Worm (Caenorhabditis elegans) whole organism, L4 larva: Measurements from ENCODE around the gene H03G16.7.
A peak's percentile ranks its signal among the peaks of the same experiment; 100 is the strongest.

Experiments used
- F26F4.8 ChIP-seq: fragments of 200-800 bp; sonication (Bioruptor generic); conservative IDR thresholded peaks from 2 replicates; pipeline ENCODE4 v1.3.6; 2022; ENCODE audit warnings: missing genetic modification characterization, missing compliant biosample characterization
- F37D6.2 ChIP-seq: sonication (generic microtip); optimal IDR thresholded peaks from 2 replicates; lab custom pipeline; 2016; ENCODE audit warnings: mild to moderate bottlenecking, missing genetic modification characterization, missing compliant biosample characterization
- F44E2.7 ChIP-seq: fragments of 200-800 bp; sonication (Bioruptor generic); IDR thresholded peaks from 2 replicates; pipeline ENCODE4 v2.1.2; 2022; ENCODE audit warnings: missing genetic modification characterization, missing compliant biosample characterization
- F49E8.2 ChIP-seq: sonication (generic microtip); optimal IDR thresholded peaks from 2 replicates; lab custom pipeline; 2016; ENCODE audit warnings: missing compliant biosample characterization, mild to moderate bottlenecking, missing genetic modification characterization, borderline replicate concordance
- T20F7.1 ChIP-seq: fragments of 200-800 bp; sonication (Bioruptor generic); optimal IDR thresholded peaks from 2 replicates; lab custom pipeline; 2018; ENCODE audit warnings: mild to moderate bottlenecking, missing genetic modification characterization, missing compliant biosample characterization
- T26A8.4 ChIP-seq: fragments of 200-800 bp; sonication (Bioruptor generic); IDR thresholded peaks from 2 replicates; pipeline ENCODE4 v1.3.6; 2022; ENCODE audit warnings: missing genetic modification characterization, missing compliant biosample characterization
- Y105C5A.15 ChIP-seq: fragments of 200-800 bp; sonication (Bioruptor generic); IDR thresholded peaks from 2 replicates; pipeline ENCODE4 v1.3.6; 2022; ENCODE audit warnings: missing genetic modification characterization, missing compliant biosample characterization
- Y75B8A.6 ChIP-seq: fragments of 200-800 bp; sonication (Bioruptor generic); IDR thresholded peaks from 2 replicates; pipeline ENCODE4 v1.3.6; 2022; ENCODE audit warnings: missing genetic modification reagents, missing genetic modification characterization, missing compliant biosample characterization
- ZK337.2 ChIP-seq: fragments of 200-800 bp; sonication (Bioruptor generic); IDR thresholded peaks from 2 replicates; pipeline ENCODE4 v1.3.6; 2022; ENCODE audit warnings: missing genetic modification reagents, missing genetic modification characterization, missing compliant biosample characterization
- aha-1 ChIP-seq: fragments of 150-350 bp; peaks from one replicate; lab custom pipeline; 2014; ENCODE audit warnings: missing biosample characterization, missing genetic modification characterization
- ama-1 ChIP-seq: fragments of 150-350 bp; optimal IDR thresholded peaks from 2 replicates; lab custom pipeline; 2014; ENCODE audit warnings: inconsistent platforms, mixed read lengths
- arid-1 ChIP-seq: fragments of 200-800 bp; sonication (Bioruptor generic); conservative IDR thresholded peaks from 2 replicates; pipeline ENCODE4 v1.3.6; 2022; ENCODE audit warnings: missing genetic modification reagents, missing genetic modification characterization, missing compliant biosample characterization
- attf-4 ChIP-seq: sonication (generic microtip); optimal IDR thresholded peaks from 3 replicates; lab custom pipeline; 2017; ENCODE audit warnings: missing biosample characterization, missing genetic modification characterization
- ceh-20 ChIP-seq: fragments of 200-800 bp; sonication (Bioruptor generic); IDR thresholded peaks from 2 replicates; pipeline ENCODE4 v1.3.6; 2022; ENCODE audit warnings: missing genetic modification reagents, missing genetic modification characterization, missing compliant biosample characterization
- ceh-28 ChIP-seq: fragments of 150-350 bp; optimal IDR thresholded peaks from 2 replicates; lab custom pipeline; 2014; ENCODE audit warnings: missing biosample characterization, missing genetic modification reagents, missing genetic modification characterization
- ceh-62 ChIP-seq: sonication (generic microtip); optimal IDR thresholded peaks from 2 replicates; lab custom pipeline; 2017; ENCODE audit warnings: missing biosample characterization, missing genetic modification characterization
- ceh-82 ChIP-seq: sonication (generic microtip); optimal IDR thresholded peaks from 2 replicates; lab custom pipeline; 2017; ENCODE audit warnings: missing biosample characterization, missing genetic modification characterization
- daf-19 ChIP-seq: fragments of 200-800 bp; sonication (Bioruptor generic); conservative IDR thresholded peaks from 2 replicates; pipeline ENCODE4 v1.3.6; 2022; ENCODE audit warnings: missing genetic modification characterization, missing compliant biosample characterization
- dmd-6 ChIP-seq: fragments of 200-800 bp; sonication (Bioruptor generic); IDR thresholded peaks from 2 replicates; pipeline ENCODE4 v1.3.6; 2022; ENCODE audit warnings: missing genetic modification reagents, missing genetic modification characterization, missing compliant biosample characterization
- dmd-8 ChIP-seq: fragments of 200-800 bp; sonication (Bioruptor generic); IDR thresholded peaks from 2 replicates; pipeline ENCODE4 v1.3.6; 2022; ENCODE audit warnings: missing genetic modification characterization, missing compliant biosample characterization
- dmd-9 ChIP-seq: fragments of 200-800 bp; sonication (Bioruptor generic); IDR thresholded peaks from 2 replicates; pipeline ENCODE4 v1.3.6; 2022; ENCODE audit warnings: missing genetic modification reagents, missing genetic modification characterization, missing compliant biosample characterization
- dve-1 ChIP-seq: sonication (generic microtip); optimal IDR thresholded peaks from 2 replicates; lab custom pipeline; 2017; ENCODE audit warnings: antibody characterized with exemption, mild to moderate bottlenecking, missing genetic modification characterization, missing compliant biosample characterization; ENCODE audit not compliant: insufficient read depth
- egl-43 ChIP-seq: fragments of 200-800 bp; sonication (Bioruptor generic); IDR thresholded peaks from 2 replicates; pipeline ENCODE4 v1.3.6; 2022; ENCODE audit warnings: missing genetic modification reagents, missing genetic modification characterization, missing compliant biosample characterization
- hmg-1.1 ChIP-seq: fragments of 200-800 bp; sonication (Bioruptor generic); IDR thresholded peaks from 2 replicates; pipeline ENCODE4 v1.3.6; 2022; ENCODE audit warnings: missing genetic modification reagents, missing genetic modification characterization, missing compliant biosample characterization
- lin-1 ChIP-seq: fragments of 200-800 bp; sonication (Bioruptor generic); IDR thresholded peaks from 2 replicates; pipeline ENCODE4 v1.3.6; 2022; ENCODE audit warnings: missing genetic modification reagents, missing genetic modification characterization, missing compliant biosample characterization
- lin-29 ChIP-seq: fragments of 200-800 bp; sonication (Bioruptor generic); IDR thresholded peaks from 2 replicates; pipeline ENCODE4 v1.3.6; 2022; ENCODE audit warnings: missing genetic modification reagents, missing genetic modification characterization, missing compliant biosample characterization
- lin-39 ChIP-seq: fragments of 150-350 bp; optimal IDR thresholded peaks from 2 replicates; lab custom pipeline; 2014; ENCODE audit warnings: missing biosample characterization, missing genetic modification reagents, missing genetic modification characterization
- madf-5 ChIP-seq, 2 experiments: fragments of 200-800 bp; sonication (Bioruptor generic); IDR thresholded peaks; 2 replicates each; pipeline ENCODE4 v1.3.6; 2022; ENCODE audit warnings: missing compliant biosample characterization in 2 of 2, missing genetic modification characterization in 2 of 2
- madf-9 ChIP-seq: fragments of 200-800 bp; sonication (Bioruptor generic); conservative IDR thresholded peaks from 2 replicates; pipeline ENCODE4 v1.3.6; 2022; ENCODE audit warnings: missing genetic modification reagents, missing genetic modification characterization, missing compliant biosample characterization
- mxl-2 ChIP-seq: fragments of 200-800 bp; sonication (Bioruptor generic); conservative IDR thresholded peaks from 2 replicates; pipeline ENCODE4 v1.3.6; 2022; ENCODE audit warnings: missing genetic modification reagents, missing genetic modification characterization, missing compliant biosample characterization
- mxl-3 ChIP-seq: fragments of 200-800 bp; sonication (Bioruptor generic); optimal IDR thresholded peaks from 2 replicates; lab custom pipeline; 2018; ENCODE audit warnings: mild to moderate bottlenecking, missing genetic modification characterization, missing compliant biosample characterization
- nhr-10 ChIP-seq: fragments of 150-350 bp; optimal IDR thresholded peaks from 2 replicates; lab custom pipeline; 2014; ENCODE audit warnings: missing biosample characterization, missing genetic modification characterization
- nhr-25 ChIP-seq: sonication (generic microtip); optimal IDR thresholded peaks from 2 replicates; lab custom pipeline; 2017; ENCODE audit warnings: missing genetic modification characterization, mild to moderate bottlenecking, missing compliant biosample characterization, antibody characterized with exemption, moderate library complexity, borderline replicate concordance; ENCODE audit not compliant: insufficient read depth
- nhr-28 ChIP-seq: fragments of 150-350 bp; optimal IDR thresholded peaks from 2 replicates; lab custom pipeline; 2014; ENCODE audit warnings: missing biosample characterization, missing genetic modification characterization
- nhr-42 ChIP-seq: fragments of 200-800 bp; sonication (Bioruptor generic); IDR thresholded peaks from 2 replicates; pipeline ENCODE4 v1.3.6; 2022; ENCODE audit warnings: missing genetic modification characterization, missing compliant biosample characterization
- php-3 ChIP-seq: fragments of 200-800 bp; sonication (Bioruptor generic); IDR thresholded peaks from 2 replicates; pipeline ENCODE4 v1.3.6; 2022; ENCODE audit warnings: missing genetic modification reagents, missing genetic modification characterization, missing compliant biosample characterization
- rbr-2 ChIP-seq: sonication (generic microtip); optimal IDR thresholded peaks from 2 replicates; lab custom pipeline; 2016; ENCODE audit warnings: missing genotype, missing genetic modification characterization, missing compliant biosample characterization
- saeg-2 ChIP-seq: fragments of 200-800 bp; sonication (Bioruptor generic); IDR thresholded peaks from 2 replicates; pipeline ENCODE4 v1.3.6; 2022; ENCODE audit warnings: missing genetic modification reagents, missing genetic modification characterization, missing compliant biosample characterization
- snpc-4 ChIP-seq: fragments of 150-350 bp; optimal IDR thresholded peaks from 2 replicates; lab custom pipeline; 2014; ENCODE audit warnings: missing biosample characterization, missing genetic modification characterization
- spr-3 ChIP-seq: fragments of 200-800 bp; sonication (Bioruptor generic); optimal IDR thresholded peaks from 2 replicates; lab custom pipeline; 2018; ENCODE audit warnings: mild to moderate bottlenecking, missing genetic modification characterization, missing compliant biosample characterization
- tra-1 ChIP-seq: fragments of 200-800 bp; sonication (Bioruptor generic); IDR thresholded peaks from 2 replicates; pipeline ENCODE4 v1.3.6; 2022; ENCODE audit warnings: missing genetic modification reagents, missing genetic modification characterization, missing compliant biosample characterization
- unc-130 ChIP-seq: sonication (generic microtip); optimal IDR thresholded peaks from 2 replicates; lab custom pipeline; 2016; ENCODE audit warnings: missing genetic modification reagents, missing genetic modification characterization, missing compliant biosample characterization
- unc-62 ChIP-seq, 3 experiments: fragments of 150-350 bp in 1 of 3; sonication (generic microtip); optimal IDR thresholded peaks in 2 of 3; peaks in 1 of 3; 1 replicate in 1 of 3; 2 replicates in 2 of 3; lab custom pipeline; 2014 to 2017; ENCODE audit warnings: missing biosample characterization in 3 of 3, missing genetic modification characterization in 3 of 3, missing genetic modification reagents in 3 of 3, missing genotype in 1 of 3
- zag-1 ChIP-seq: fragments of 150-350 bp; optimal IDR thresholded peaks from 2 replicates; lab custom pipeline; 2014; ENCODE audit warnings: missing biosample characterization, missing genetic modification characterization
- zfp-3 ChIP-seq: fragments of 200-800 bp; sonication (Bioruptor generic); conservative IDR thresholded peaks from 2 replicates; pipeline ENCODE4 v1.3.6; 2022; ENCODE audit warnings: missing genetic modification reagents, missing genetic modification characterization, missing compliant biosample characterization
- zip-11 ChIP-seq: fragments of 200-800 bp; sonication (Bioruptor generic); IDR thresholded peaks from 2 replicates; pipeline ENCODE4 v1.3.6; 2022; ENCODE audit warnings: missing genetic modification characterization, missing compliant biosample characterization
- zip-2 ChIP-seq: fragments of 150-350 bp; optimal IDR thresholded peaks from 2 replicates; lab custom pipeline; 2014; ENCODE audit warnings: missing biosample characterization, missing genetic modification characterization
- ztf-11 ChIP-seq: fragments of 150-350 bp; optimal IDR thresholded peaks from 2 replicates; lab custom pipeline; 2014; ENCODE audit warnings: missing biosample characterization, missing genetic modification characterization

The H03G16.7 gene

ce11 chrX:15103481-15103880 is 47.7 kb upstream of the H03G16.7 start:
- TF ChIP-seq zip-2 (tag; lab: Kevin White, UChicago), result no peak
- peak in 1 of 2 experiments; percentile 96 for TF ChIP-seq unc-62 (GFP tag; optimal IDR thresholded peaks at IDR 0.05 in 1 of 2; lab: Kevin White, UChicago)
- no peak for TF ChIP-seq unc-62 (tag; optimal IDR thresholded peaks at IDR 0.05; lab: Kevin White, UChicago)

- no peak for TF ChIP-seq ztf-11 (tag; lab: Kevin White, UChicago)
- no peak for TF ChIP-seq snpc-4 (tag; lab: Kevin White, UChicago)
- no peak for TF ChIP-seq Y75B8A.6
- TF ChIP-seq madf-9, result no peak
- TF ChIP-seq aha-1 (tag; lab: Kevin White, UChicago), result peak; percentile 58
- 0 out of 2 replicates have a peak, but pooled peaks have one; percentile 3 for TF ChIP-seq egl-43 (GFP tag; lab: Robert Waterston, UW)
- no peak for TF ChIP-seq php-3 (GFP tag; lab: Robert Waterston, UW)
- no peak for TF ChIP-seq F44E2.7
- no peak for TF ChIP-seq nhr-42 (GFP tag; lab: Robert Waterston, UW)
- no peak for TF ChIP-seq dmd-9 (GFP tag; lab: Robert Waterston, UW)
- TF ChIP-seq attf-4 (tag; lab: Kevin White, UChicago), result no peak
- TF ChIP-seq daf-19, result no peak
- TF ChIP-seq nhr-25 (tag; lab: Kevin White, UChicago), result no peak
- TF ChIP-seq ceh-82 (tag; lab: Kevin White, UChicago), result no peak
- TF ChIP-seq dve-1, result no peak
- no peak for TF ChIP-seq zfp-3 (GFP tag; lab: Robert Waterston, UW)
- peak; percentile 46; the same call in 1 of the 2 replicates for TF ChIP-seq dmd-6
- TF ChIP-seq tra-1 (GFP tag; lab: Robert Waterston, UW), result no peak
- no peak for TF ChIP-seq madf-5 (GFP tag; IDR thresholded peaks at IDR 0.05; lab: Robert Waterston, UW)
- peak; percentile 80 for TF ChIP-seq hmg-1.1 (GFP tag; lab: Robert Waterston, UW)
- peak; percentile 34 for TF ChIP-seq nhr-28
- TF ChIP-seq arid-1 (GFP tag; lab: Robert Waterston, UW), result no peak
- TF ChIP-seq spr-3 (GFP tag; lab: Kevin White, UChicago), result no peak
- peak; percentile 42 for TF ChIP-seq rbr-2 (tag; lab: Kevin White, UChicago)
- no peak for TF ChIP-seq saeg-2 (GFP tag; lab: Robert Waterston, UW)
- TF ChIP-seq unc-130 (GFP tag; lab: Kevin White, UChicago), result no peak
- TF ChIP-seq ama-1 (lab: Kevin White, UChicago), result no peak
- no peak for TF ChIP-seq F26F4.8 (GFP tag; lab: Robert Waterston, UW)
- TF ChIP-seq nhr-10 (tag; lab: Kevin White, UChicago), result no peak
- TF ChIP-seq ZK337.2 (GFP tag; lab: Robert Waterston, UW), result no peak
- TF ChIP-seq lin-29 (GFP tag; lab: Robert Waterston, UW), result no peak
- TF ChIP-seq F49E8.2 (tag; lab: Kevin White, UChicago), result no peak
- TF ChIP-seq ceh-28 (tag; lab: Kevin White, UChicago), result no peak
- TF ChIP-seq ceh-62, result no peak
- no peak for TF ChIP-seq mxl-2 (GFP tag; lab: Robert Waterston, UW)
- no peak for TF ChIP-seq zip-11 (GFP tag; lab: Robert Waterston, UW)
- TF ChIP-seq F37D6.2 (tag; lab: Kevin White, UChicago), result no peak
- TF ChIP-seq T26A8.4, result no peak
- no peak for TF ChIP-seq dmd-8 (GFP tag; lab: Robert Waterston, UW)
- TF ChIP-seq lin-39 (tag; lab: Kevin White, UChicago), result no peak
- no peak for TF ChIP-seq lin-1 (GFP tag; lab: Robert Waterston, UW)
- no peak for TF ChIP-seq zag-1 (tag; lab: Kevin White, UChicago)
- peak; percentile 33 for TF ChIP-seq mxl-3 (GFP tag; lab: Kevin White, UChicago)
- TF ChIP-seq T20F7.1, result no peak
- TF ChIP-seq Y105C5A.15 (GFP tag; lab: Robert Waterston, UW), result no peak
- TF ChIP-seq ceh-20 (GFP tag; lab: Robert Waterston, UW), result no peak
Measured at ce11 chrX:15100369-15100963, 44.7 kb upstream of the H03G16.7 start, which contains the start of gene dhhc-1. Gene dhhc-1, minus strand, starts transcription at chrX:15100419.
